Fruit fly (Drosophila melanogaster) whole organism, pupa: ENCODE measurements around the gene ATPsynGL.

Source experiments
- CG10348 ChIP-seq: fragments of 200-800 bp; sonication (Bioruptor generic); IDR thresholded peaks from 2 replicates; pipeline ENCODE4 v1.3.6; 2022; ENCODE audit warnings: missing biosample characterization, missing genetic modification characterization
- CG13204 ChIP-seq: fragments of 200-800 bp; sonication (Bioruptor generic); optimal IDR thresholded peaks from 2 replicates; lab custom pipeline; 2018; ENCODE audit warnings: missing biosample characterization, mild to moderate bottlenecking, missing genetic modification characterization, moderate library complexity
- CG17806 ChIP-seq: fragments of 200-800 bp; sonication (Bioruptor generic); optimal IDR thresholded peaks from 2 replicates; lab custom pipeline; 2018; ENCODE audit warnings: missing biosample characterization, mild to moderate bottlenecking, missing genetic modification characterization, moderate library complexity
- CG4496 ChIP-seq: fragments of 200-800 bp; sonication (Bioruptor generic); IDR thresholded peaks from 3 replicates; pipeline ENCODE4 v1.3.6; 2022; ENCODE audit warnings: missing biosample characterization, missing genetic modification characterization
- CG9948 ChIP-seq: fragments of 200-800 bp; sonication (Bioruptor generic); optimal IDR thresholded peaks from 2 replicates; lab custom pipeline; 2018; ENCODE audit warnings: missing biosample characterization, mild to moderate bottlenecking, missing genetic modification characterization, moderate library complexity
- D1 ChIP-seq: fragments of 200-800 bp; sonication (Bioruptor generic); optimal IDR thresholded peaks from 2 replicates; lab custom pipeline; 2018; ENCODE audit warnings: missing biosample characterization, mild to moderate bottlenecking, missing genetic modification characterization, moderate library complexity
- EcR ChIP-seq: fragments of 200-800 bp; sonication (Bioruptor generic); optimal IDR thresholded peaks from 3 replicates; lab custom pipeline; 2019; ENCODE audit warnings: missing biosample characterization, missing genetic modification characterization, mild to moderate bottlenecking, moderate library complexity, missing genetic modification reagents
- Pif1A ChIP-seq: fragments of 200-800 bp; sonication (Bioruptor generic); optimal IDR thresholded peaks from 3 replicates; lab custom pipeline; 2016; ENCODE audit warnings: missing biosample characterization, missing genetic modification characterization
- Pif1B ChIP-seq: fragments of 200-800 bp; sonication (Bioruptor generic); optimal IDR thresholded peaks from 3 replicates; lab custom pipeline; 2016; ENCODE audit warnings: missing biosample characterization, missing genetic modification characterization
- Snoo ChIP-seq: fragments of 200-800 bp; sonication (Bioruptor generic); optimal IDR thresholded peaks from 3 replicates; lab custom pipeline; 2017; ENCODE audit warnings: missing biosample characterization, mild to moderate bottlenecking, missing genetic modification characterization, inconsistent platforms
- fd96Ca ChIP-seq: fragments of 200-800 bp; sonication (Bioruptor generic); IDR thresholded peaks from 3 replicates; pipeline ENCODE4 v1.3.6; 2022; ENCODE audit warnings: missing biosample characterization, missing genetic modification characterization

- no peak for TF ChIP-seq EcR
- no peak for TF ChIP-seq Snoo (tag; lab: Kevin White, UChicago)
- no peak for TF ChIP-seq CG17806
- TF ChIP-seq Pif1B (GFP tag; lab: Kevin White, UChicago), result no peak
- TF ChIP-seq CG10348, result no peak
- no peak for TF ChIP-seq Pif1A (GFP tag; lab: Kevin White, UChicago)
- TF ChIP-seq D1 (tag; lab: Kevin White, UChicago), result no peak
- no peak for TF ChIP-seq CG4496 (GFP tag; lab: Robert Waterston, UW)
- TF ChIP-seq CG13204 (GFP tag; lab: Kevin White, UChicago), result no peak
- no peak for TF ChIP-seq CG9948 (tag; lab: Kevin White, UChicago)
- no peak for TF ChIP-seq fd96Ca (GFP tag; lab: Robert Waterston, UW)
Measured at dm6 chr2L:7744739-7745138, 2.3 kb upstream of the ATPsynGL start, which contains the start of gene CG7214.
